Worm (Caenorhabditis elegans) whole organism, young adult: ENCODE measurements around the gene str-187.

Source experiments
- F57A8.1 ChIP-seq: fragments of 200-800 bp; sonication (Bioruptor generic); optimal IDR thresholded peaks from 2 replicates; lab custom pipeline; 2018; ENCODE audit warnings: mild to moderate bottlenecking, missing genetic modification characterization, moderate library complexity, missing compliant biosample characterization
- T07F8.4 ChIP-seq: sonication (generic microtip); optimal IDR thresholded peaks from 2 replicates; lab custom pipeline; 2016; ENCODE audit warnings: mild to moderate bottlenecking, missing genetic modification characterization, moderate library complexity, missing compliant biosample characterization
- aptf-3 ChIP-seq: fragments of 200-800 bp; sonication (Bioruptor generic); IDR thresholded peaks from 2 replicates; pipeline ENCODE4 v1.3.6; 2022; ENCODE audit warnings: missing genetic modification characterization, missing compliant biosample characterization
- attf-6 ChIP-seq: fragments of 200-800 bp; sonication (Bioruptor generic); IDR thresholded peaks from 2 replicates; pipeline ENCODE4 v1.3.6; 2022; ENCODE audit warnings: missing genetic modification reagents, missing genetic modification characterization, missing compliant biosample characterization
- let-607 ChIP-seq, 2 experiments: fragments of 200-800 bp in 1 of 2; sonication (Bioruptor generic) in 1 of 2; sonication (generic microtip) in 1 of 2; optimal IDR thresholded peaks; 2 replicates each; lab custom pipeline; 2016 to 2018; ENCODE audit warnings: mild to moderate bottlenecking in 2 of 2, missing compliant biosample characterization in 2 of 2, missing genetic modification characterization in 2 of 2, moderate library complexity in 2 of 2, missing genotype in 1 of 2
- madf-6 ChIP-seq: fragments of 200-800 bp; sonication (Bioruptor generic); IDR thresholded peaks from 2 replicates; pipeline ENCODE4 v1.3.6; 2022; ENCODE audit warnings: missing genetic modification reagents, missing genetic modification characterization, missing compliant biosample characterization
- madf-8 ChIP-seq: fragments of 200-800 bp; sonication (Bioruptor generic); conservative IDR thresholded peaks from 2 replicates; pipeline ENCODE4 v1.3.6; 2022; ENCODE audit warnings: missing genetic modification reagents, missing genetic modification characterization, missing compliant biosample characterization
- mes-4 ChIP-seq: sonication (generic microtip); optimal IDR thresholded peaks from 2 replicates; lab custom pipeline; 2016; ENCODE audit warnings: missing genotype, missing genetic modification characterization, missing compliant biosample characterization
- nhr-179 ChIP-seq: sonication (generic microtip); optimal IDR thresholded peaks from 2 replicates; lab custom pipeline; 2016; ENCODE audit warnings: mild to moderate bottlenecking, missing genetic modification characterization, missing compliant biosample characterization
- zim-3 ChIP-seq: sonication (generic microtip); optimal IDR thresholded peaks from 2 replicates; lab custom pipeline; 2017; ENCODE audit warnings: mild to moderate bottlenecking, missing genetic modification characterization, moderate library complexity, missing compliant biosample characterization

The str-187 gene

ce11 chrIV:17311842-17312241 is 46.5 kb downstream of the str-187 start, which contains the start of gene snf-9:
Gene snf-9 (plus strand): TSS chrIV:17312142.
- no peak for TF ChIP-seq T07F8.4 (tag; lab: Kevin White, UChicago)
- no peak for TF ChIP-seq madf-8
- no peak for TF ChIP-seq attf-6
- no peak for TF ChIP-seq madf-6
- TF ChIP-seq zim-3 (tag; lab: Kevin White, UChicago) = no peak
- no peak for TF ChIP-seq nhr-179 (tag; lab: Kevin White, UChicago)
- TF ChIP-seq let-607 (tag; optimal IDR thresholded peaks at IDR 0.05; lab: Kevin White, UChicago) = no peak

- TF ChIP-seq attf-6 (no peak), mes-4 (tag; lab: Kevin White, UChicago) (no peak), F57A8.1 (GFP tag; lab: Kevin White, UChicago) (no peak), aptf-3 (GFP tag; lab: Robert Waterston, UW) (no peak)
Observed at ce11 chrIV:17316398-17316797, 51.0 kb downstream of the str-187 start, which contains the start of gene C49C3.20. Gene C49C3.20 (minus strand): TSS chrIV:17316498.
